Worm (Caenorhabditis elegans): Measurements from ENCODE around the gene F48G7.7.

- TF ChIP-seq D2030.7 (GFP tag; IDR thresholded peaks at IDR 0.05) (no peak), zfh-2 (GFP tag; conservative IDR thresholded peaks at IDR 0.05) (no peak), mes-4 (tag; optimal IDR thresholded peaks at IDR 0.05) (no peak), him-1 (tag; optimal IDR thresholded peaks at IDR 0.05) (no peak), B0019.2 (GFP tag; conservative IDR thresholded peaks at IDR 0.05) (no peak), F37B4.10 (GFP tag; IDR thresholded peaks at IDR 0.05) (no peak), hlh-26 (GFP tag; conservative IDR thresholded peaks at IDR 0.05) (no peak), sea-2 (GFP tag; IDR thresholded peaks at IDR 0.05) (no peak), F57A8.1 (GFP tag; optimal IDR thresholded peaks at IDR 0.05) (no peak)
Observed at ce11 chrV:622902-623301, 3.3 kb downstream of the F48G7.7 start, which contains the start of gene F48G7.5.

Measured in whole organism, young adult.